Fruit fly (Drosophila melanogaster): ENCODE measurements around the gene tfc.

DNA sequence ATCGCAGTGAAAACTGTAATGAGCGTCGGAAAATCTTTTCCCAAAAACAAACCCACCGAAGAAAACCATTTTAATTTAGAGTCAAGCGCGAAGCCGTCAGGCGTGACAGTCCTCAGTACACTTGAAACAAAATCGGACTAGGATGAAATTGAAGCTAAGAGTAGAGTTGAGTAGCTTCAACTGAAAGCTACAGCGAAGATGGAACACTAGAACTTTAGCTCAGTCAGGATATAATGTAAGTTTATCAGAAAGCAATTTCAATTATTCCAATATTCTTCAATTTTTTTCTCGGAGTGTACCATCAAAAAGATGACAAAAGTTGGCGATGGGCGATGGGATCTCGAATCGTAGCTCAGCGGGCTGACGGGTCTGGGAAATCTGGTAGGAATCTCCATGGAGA is 39.8 kb upstream of the tfc start:
- TF ChIP-seq CG1832 (GFP tag; optimal IDR thresholded peaks at IDR 0.05): no peak
- no peak for TF ChIP-seq Atf3 (GFP tag; optimal IDR thresholded peaks at IDR 0.05)
- peak; percentile 15 for TF ChIP-seq CG15269 (tag; optimal IDR thresholded peaks at IDR 0.05)
- no peak for TF ChIP-seq CG43689 (GFP tag; IDR thresholded peaks at IDR 0.05)
- TF ChIP-seq esg (GFP tag; conservative IDR thresholded peaks at IDR 0.05): peak; percentile 29
- no peak for TF ChIP-seq CG18011 (GFP tag; optimal IDR thresholded peaks at IDR 0.05)
- TF ChIP-seq inv (GFP tag; IDR thresholded peaks at IDR 0.05; ENCODE audit: partially characterized antibody): no peak
- no peak for TF ChIP-seq CG13123 (GFP tag; optimal IDR thresholded peaks at IDR 0.05)
- peak; percentile 58 for TF ChIP-seq gsb-n (tag; optimal IDR thresholded peaks at IDR 0.05)

Data from whole organism, embryonic.